Fruit fly (Drosophila melanogaster): ENCODE data around the gene aly.

aly gene

dm6 chr3L:3054851-3055250 lies 28.5 kb upstream of the aly start, which contains the start of gene CG16753 (continued):
- TF ChIP-seq sens-2 (GFP tag; IDR thresholded peaks at IDR 0.05) (no peak), Meics (GFP tag; optimal IDR thresholded peaks at IDR 0.05) (no peak), Max (GFP tag; optimal IDR thresholded peaks at IDR 0.05) (peak; percentile 35), ham (GFP tag; IDR thresholded peaks at IDR 0.05) (no peak), CG8478 (optimal IDR thresholded peaks at IDR 0.05) (no peak), ash1 (GFP tag; optimal IDR thresholded peaks at IDR 0.05) (no peak), gro (GFP tag; optimal IDR thresholded peaks at IDR 0.05) (no peak), CG7357 (GFP tag; IDR thresholded peaks at IDR 0.05) (no peak), CG34376 (GFP tag; optimal IDR thresholded peaks at IDR 0.05) (no peak), h (optimal IDR thresholded peaks at IDR 0.05) (no peak), CG13775 (GFP tag; optimal IDR thresholded peaks at IDR 0.05) (no peak), CG7839 (tag; optimal IDR thresholded peaks at IDR 0.05) (no peak), chm (GFP tag; IDR thresholded peaks at IDR 0.05) (no peak), CTCF (GFP tag; optimal IDR thresholded peaks at IDR 0.05) (no peak), CG10321 (GFP tag; IDR thresholded peaks at IDR 0.05) (no peak), CG15011 (GFP tag; optimal IDR thresholded peaks at IDR 0.05) (no peak), bigmax (GFP tag; optimal IDR thresholded peaks at IDR 0.05) (no peak), wdn (GFP tag; IDR thresholded peaks at IDR 0.05) (no peak), CG31365 (tag; optimal IDR thresholded peaks at IDR 0.05) (no peak), CG12942 (GFP tag; optimal IDR thresholded peaks at IDR 0.05) (no peak), chif (GFP tag; optimal IDR thresholded peaks at IDR 0.05) (no peak), pros (GFP tag; optimal IDR thresholded peaks at IDR 0.05) (no peak), scrt (GFP tag; optimal IDR thresholded peaks at IDR 0.05) (no peak), Abd-B (GFP tag; optimal IDR thresholded peaks at IDR 0.05) (no peak), nau (GFP tag; optimal IDR thresholded peaks at IDR 0.05) (no peak), pb (GFP tag; optimal IDR thresholded peaks at IDR 0.05) (no peak), NC2β (GFP tag; optimal IDR thresholded peaks at IDR 0.05) (no peak), Lpt (GFP tag; optimal IDR thresholded peaks at IDR 0.05) (no peak), CG12071 (GFP tag; optimal IDR thresholded peaks at IDR 0.05) (no peak), Blimp-1 (GFP tag; optimal IDR thresholded peaks at IDR 0.05) (no peak), tin (GFP tag; optimal IDR thresholded peaks at IDR 0.05) (no peak), danr (GFP tag; IDR thresholded peaks at IDR 0.05) (no peak), Opbp (GFP tag; IDR thresholded peaks at IDR 0.05; ENCODE audit: partially characterized antibody) (peak; percentile 62; the same call in 2 of the 3 replicates), CG8089 (GFP tag; optimal IDR thresholded peaks at IDR 0.05) (no peak), CG12236 (GFP tag; optimal IDR thresholded peaks at IDR 0.05) (no peak), disco-r (GFP tag; optimal IDR thresholded peaks at IDR 0.05) (no peak), C15 (GFP tag; IDR thresholded peaks at IDR 0.05) (no peak), Mes4 (GFP tag; optimal IDR thresholded peaks at IDR 0.05) (no peak), CG2712 (tag; optimal IDR thresholded peaks at IDR 0.05) (no peak), H15 (GFP tag; IDR thresholded peaks at IDR 0.05) (no peak), az2 (GFP tag; optimal IDR thresholded peaks at IDR 0.05) (no peak), CG6791 (GFP tag; IDR thresholded peaks at IDR 0.05; ENCODE audit: partially characterized antibody) (peak; percentile 82), Hand (GFP tag; optimal IDR thresholded peaks at IDR 0.05) (no peak), Sin3A (optimal IDR thresholded peaks at IDR 0.05) (no peak), CG11560 (tag; IDR thresholded peaks at IDR 0.05) (no peak), wor (GFP tag; IDR thresholded peaks at IDR 0.05) (no peak), grn (GFP tag; optimal IDR thresholded peaks at IDR 0.05) (no peak), CG1832 (GFP tag; optimal IDR thresholded peaks at IDR 0.05) (no peak), Lim3 (GFP tag; IDR thresholded peaks at IDR 0.05) (no peak), CG6654 (GFP tag; optimal IDR thresholded peaks at IDR 0.05) (no peak), CG17385 (GFP tag; optimal IDR thresholded peaks at IDR 0.05) (no peak), pnt (GFP tag; optimal IDR thresholded peaks at IDR 0.05) (no peak), CG2120 (GFP tag; optimal IDR thresholded peaks at IDR 0.05) (no peak), Kr (GFP tag; optimal IDR thresholded peaks at IDR 0.05) (no peak)

Data from whole organism, embryonic.